Fruit fly (Drosophila melanogaster): ENCODE results near the gene CG1231.
A peak's percentile ranks its signal among the peaks of the same experiment; 100 is the strongest.

CG1231 gene

dm6 chr3L:331842-332802 is 24.1 kb upstream of the CG1231 start, which contains the start of gene mthl9:
Gene mthl9 (minus strand): TSS chr3L:332309.
- TF ChIP-seq usp (GFP tag; optimal IDR thresholded peaks at IDR 0.05) (no peak), pan (optimal IDR thresholded peaks at IDR 0.05) (no peak), psq (optimal IDR thresholded peaks at IDR 0.05) (no peak), Dll (optimal IDR thresholded peaks at IDR 0.05) (no peak), CG8478 (optimal IDR thresholded peaks at IDR 0.05) (no peak), EcR (GFP tag; optimal IDR thresholded peaks at IDR 0.05) (no peak)

DNA sequence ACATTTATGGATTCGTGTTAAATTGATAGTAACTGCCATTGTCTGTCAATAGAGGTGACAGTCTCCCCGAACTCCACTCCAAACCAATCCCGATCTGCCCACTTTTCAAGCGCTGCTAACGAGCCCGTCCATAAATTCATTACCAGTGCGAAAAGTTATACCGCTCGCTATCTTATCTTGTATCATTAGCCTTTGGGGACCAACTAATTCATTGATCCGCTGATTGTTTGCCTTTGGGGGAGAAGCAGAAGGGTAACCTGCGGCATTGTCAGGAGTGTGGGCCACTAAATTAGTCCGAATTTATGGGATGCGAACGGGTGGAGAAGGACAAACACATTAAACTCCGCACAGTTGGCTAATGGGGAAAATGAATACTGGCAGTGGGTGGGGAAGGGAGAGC is 19.1 kb upstream of the CG1231 start:
- TF ChIP-seq pan (optimal IDR thresholded peaks at IDR 0.05) (no peak), CG8478 (optimal IDR thresholded peaks at IDR 0.05) (no peak), usp (GFP tag; optimal IDR thresholded peaks at IDR 0.05) (no peak), psq (optimal IDR thresholded peaks at IDR 0.05) (no peak), Dll (optimal IDR thresholded peaks at IDR 0.05) (no peak), EcR (GFP tag; optimal IDR thresholded peaks at IDR 0.05) (no peak)

DNA sequence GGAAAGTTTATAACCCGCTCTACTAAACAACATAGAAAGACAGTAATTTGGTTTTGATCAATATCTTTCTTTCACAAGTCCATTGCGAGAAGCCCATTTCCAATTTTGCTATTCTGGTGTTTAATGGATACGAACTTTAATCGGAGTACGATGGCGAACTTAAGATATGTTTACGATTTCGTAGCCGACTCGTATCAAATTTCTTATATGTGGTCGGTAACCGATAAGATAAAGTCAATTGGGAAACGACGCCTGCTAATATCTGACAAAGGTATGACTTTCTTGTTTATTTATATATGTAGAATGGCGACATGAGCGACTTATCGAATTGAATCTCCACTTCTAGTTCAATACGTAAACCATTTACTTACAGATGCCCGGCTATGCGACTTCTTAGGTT is 18.1 kb upstream of the CG1231 start:
- TF ChIP-seq pan (optimal IDR thresholded peaks at IDR 0.05) (no peak), usp (GFP tag; optimal IDR thresholded peaks at IDR 0.05) (no peak), Dll (optimal IDR thresholded peaks at IDR 0.05) (no peak), CG8478 (optimal IDR thresholded peaks at IDR 0.05) (no peak), psq (optimal IDR thresholded peaks at IDR 0.05) (no peak), EcR (GFP tag; optimal IDR thresholded peaks at IDR 0.05) (no peak)

dm6 chr3L:339072-339471 is 17.1 kb upstream of the CG1231 start:
- TF ChIP-seq CG8478 (optimal IDR thresholded peaks at IDR 0.05) (no peak), Dll (optimal IDR thresholded peaks at IDR 0.05) (no peak), pan (optimal IDR thresholded peaks at IDR 0.05) (no peak), psq (optimal IDR thresholded peaks at IDR 0.05) (no peak), EcR (GFP tag; optimal IDR thresholded peaks at IDR 0.05) (no peak), usp (GFP tag; optimal IDR thresholded peaks at IDR 0.05) (no peak)

DNA sequence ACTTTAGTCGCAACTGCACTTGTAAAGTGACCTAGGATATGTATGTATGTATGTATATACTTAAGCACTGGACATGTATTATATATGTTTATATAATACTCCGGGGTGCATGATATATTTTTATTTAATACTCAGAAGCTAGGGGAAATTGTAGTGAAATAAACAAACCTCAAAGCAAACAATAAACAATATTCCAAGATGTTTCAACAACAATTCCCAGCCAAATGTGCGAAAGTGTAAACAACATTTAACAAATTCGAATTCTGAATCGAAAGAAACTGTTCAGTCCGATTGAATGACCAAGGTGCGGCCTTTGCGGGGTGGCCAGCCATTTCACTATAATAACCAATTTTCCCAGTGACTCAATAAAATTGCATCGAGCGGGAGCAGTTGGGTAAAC is 16.1 kb upstream of the CG1231 start:
- TF ChIP-seq CG8478 (optimal IDR thresholded peaks at IDR 0.05), result no peak
- TF ChIP-seq Dll (optimal IDR thresholded peaks at IDR 0.05), result no peak
- no peak for TF ChIP-seq psq (optimal IDR thresholded peaks at IDR 0.05)
- no peak for TF ChIP-seq pan (optimal IDR thresholded peaks at IDR 0.05)
- no peak for TF ChIP-seq EcR (GFP tag; optimal IDR thresholded peaks at IDR 0.05)

- TF ChIP-seq pan (optimal IDR thresholded peaks at IDR 0.05) (no peak), Dll (optimal IDR thresholded peaks at IDR 0.05) (no peak), CG8478 (optimal IDR thresholded peaks at IDR 0.05) (no peak), EcR (GFP tag; optimal IDR thresholded peaks at IDR 0.05) (no peak), usp (GFP tag; optimal IDR thresholded peaks at IDR 0.05) (no peak), psq (optimal IDR thresholded peaks at IDR 0.05) (no peak)
Measured at dm6 chr3L:340569-340968, 15.7 kb upstream of the CG1231 start.

DNA sequence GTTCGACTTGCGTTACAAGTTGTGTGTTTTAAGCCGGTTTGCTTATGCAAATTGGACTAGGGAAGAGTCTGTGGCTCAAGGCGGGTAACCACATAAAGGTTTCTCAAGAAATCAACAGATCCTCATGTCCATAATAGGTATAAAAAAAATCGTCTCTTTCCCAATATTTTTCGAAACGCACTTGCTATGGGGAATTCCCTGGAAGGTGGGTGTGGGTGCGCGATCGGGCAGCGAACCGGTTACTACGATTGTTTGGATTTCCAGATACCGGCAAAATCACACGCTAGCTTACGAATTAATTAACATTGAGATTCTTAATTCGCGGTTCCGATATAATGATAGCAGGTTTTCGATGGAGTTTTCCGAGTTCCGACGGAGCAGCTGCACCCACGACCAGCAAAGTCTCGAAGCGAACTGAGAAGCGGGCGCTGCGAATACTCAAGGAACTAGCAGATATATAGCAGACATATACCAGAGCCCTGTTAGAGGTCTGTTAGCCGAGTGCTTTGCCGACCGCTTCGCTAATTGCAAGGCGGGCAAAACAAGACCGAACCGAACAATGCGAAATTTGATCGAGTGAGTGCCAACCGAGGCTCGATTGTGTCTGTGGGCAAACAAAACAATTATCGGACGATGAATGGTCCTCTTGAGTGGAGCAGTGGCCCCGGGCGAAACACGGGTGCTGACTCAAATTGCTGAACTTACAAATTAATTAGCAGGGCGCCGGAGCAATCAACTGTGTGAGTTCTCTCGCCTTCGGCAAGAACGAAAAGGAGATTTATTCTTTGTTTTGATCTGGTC is 15.0 kb upstream of the CG1231 start:
- peak in 1 of 2 experiments; percentile 14 for TF ChIP-seq EcR (GFP tag; optimal IDR thresholded peaks at IDR 0.05)
- TF ChIP-seq pan (optimal IDR thresholded peaks at IDR 0.05), result no peak

DNA sequence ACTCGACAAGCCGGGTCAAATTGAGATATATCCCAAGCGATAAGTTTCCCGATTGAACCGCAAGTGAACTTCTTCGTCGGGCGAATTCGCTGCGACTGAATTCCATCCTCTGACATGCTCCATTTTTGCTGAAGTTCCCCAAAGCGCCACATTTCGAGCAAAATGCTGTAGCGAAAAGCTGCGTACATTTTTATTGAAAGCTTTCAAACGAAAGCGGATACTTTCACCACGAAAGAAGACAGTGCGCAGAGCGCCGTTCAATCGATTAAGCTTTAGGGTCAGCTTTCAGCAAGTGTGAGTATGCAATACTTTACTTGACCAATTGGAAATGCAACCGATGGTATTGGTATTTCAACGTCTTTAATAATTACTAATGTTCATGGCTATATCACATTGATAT is 13.4 kb upstream of the CG1231 start, which contains the start of gene mthl10:
Gene mthl10 (minus strand): TSS at position 77 of the 400 bp plus-strand sequence.
- TF ChIP-seq pan (optimal IDR thresholded peaks at IDR 0.05) (no peak), CG8478 (optimal IDR thresholded peaks at IDR 0.05) (peak; percentile 12)

dm6 chr3L:343316-343715 is 12.9 kb upstream of the CG1231 start:
- TF ChIP-seq EcR (GFP tag; optimal IDR thresholded peaks at IDR 0.05) (no peak), Dll (optimal IDR thresholded peaks at IDR 0.05) (no peak), psq (optimal IDR thresholded peaks at IDR 0.05) (no peak)

DNA sequence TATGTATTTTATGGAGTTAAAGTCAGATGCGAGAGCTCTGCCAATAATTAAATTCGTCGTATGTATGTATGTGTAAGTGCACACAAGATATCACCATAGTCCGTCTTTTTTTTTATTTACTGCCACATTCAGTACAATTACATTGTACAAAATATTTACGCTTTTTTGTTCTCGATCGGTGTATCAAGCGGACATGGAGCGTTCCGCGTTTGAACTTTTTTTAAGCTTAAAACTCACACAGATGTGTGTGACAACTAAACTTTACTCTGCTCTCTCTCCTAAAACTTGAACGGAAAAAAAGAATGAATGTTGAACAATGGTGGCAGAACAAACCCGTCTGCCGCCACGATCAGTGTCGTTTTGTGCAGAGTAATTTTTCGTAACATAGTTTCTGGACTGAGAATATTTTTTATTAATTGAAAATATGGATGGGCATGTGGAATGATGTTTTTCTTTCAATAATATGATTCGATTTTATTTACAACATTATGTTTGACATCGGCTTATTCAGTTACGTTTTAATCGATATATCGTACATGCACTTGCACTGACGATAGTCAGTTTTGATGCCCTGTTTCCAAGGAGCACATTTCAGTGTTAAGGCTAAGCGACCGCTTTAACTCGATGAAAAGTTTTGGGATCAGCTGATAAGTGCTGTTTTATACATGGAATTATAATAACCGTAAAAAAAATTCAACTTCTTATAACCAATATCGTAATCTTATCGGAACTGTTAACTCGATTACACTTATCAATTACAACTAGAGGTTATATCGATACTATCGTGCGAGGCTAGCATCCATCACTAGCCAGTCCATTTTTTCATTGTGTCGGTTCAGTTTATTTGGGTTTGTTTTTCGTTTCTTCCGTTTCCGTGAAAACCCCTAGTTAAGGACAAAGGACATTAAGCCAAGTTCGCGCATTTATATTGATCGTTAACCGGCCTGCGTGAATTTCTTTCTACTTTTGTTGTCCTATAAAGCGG is 9.3 kb upstream of the CG1231 start, which contains the start of gene mth:
Gene mth (minus strand): TSS at position 302 of the 985 bp plus-strand sequence.
- TF ChIP-seq usp (GFP tag; optimal IDR thresholded peaks at IDR 0.05) (no peak), pan (optimal IDR thresholded peaks at IDR 0.05) (no peak), CG8478 (optimal IDR thresholded peaks at IDR 0.05) (no peak), EcR (GFP tag; optimal IDR thresholded peaks at IDR 0.05) (no peak), Dll (optimal IDR thresholded peaks at IDR 0.05) (no peak), psq (optimal IDR thresholded peaks at IDR 0.05) (no peak)

DNA sequence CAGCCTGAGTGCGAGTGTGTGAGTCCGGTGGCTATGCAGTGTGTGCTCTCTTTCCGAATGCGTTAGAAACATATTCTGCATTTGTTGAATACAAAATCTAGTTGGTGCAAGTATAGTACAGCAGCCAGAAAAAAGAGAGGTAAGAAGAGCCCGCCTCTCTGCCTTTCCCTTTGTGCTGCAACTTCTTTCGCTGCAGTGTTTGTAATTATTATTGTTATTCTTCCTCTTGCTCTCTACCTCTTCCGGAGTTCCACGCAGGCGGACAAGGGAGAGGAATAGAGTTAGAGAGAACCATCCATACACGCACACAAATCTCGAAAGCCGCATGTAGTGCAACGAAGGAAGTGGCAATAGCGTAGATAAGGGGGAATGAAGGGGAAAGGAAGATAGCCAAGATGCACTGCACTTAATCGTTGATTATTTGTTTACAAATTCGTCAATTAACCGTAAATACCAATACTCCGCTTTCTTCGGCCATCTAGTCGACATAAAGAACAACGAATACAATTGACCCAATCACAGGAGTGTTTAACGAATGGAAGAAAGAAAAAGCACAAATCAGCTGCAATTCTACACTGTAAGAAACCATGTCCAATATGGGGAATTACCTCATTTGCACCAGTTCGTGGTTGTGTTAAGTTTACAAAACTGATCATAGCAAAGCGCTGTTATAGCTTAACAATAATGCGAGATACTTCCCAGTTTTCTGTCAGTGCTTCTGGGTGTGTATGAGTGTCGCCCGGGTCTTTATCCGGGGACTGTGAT is 8.4 kb upstream of the CG1231 start:
- TF ChIP-seq EcR (GFP tag; optimal IDR thresholded peaks at IDR 0.05), result no peak
- TF ChIP-seq usp (GFP tag; optimal IDR thresholded peaks at IDR 0.05), result no peak
- no peak for TF ChIP-seq psq (optimal IDR thresholded peaks at IDR 0.05)
- TF ChIP-seq CG8478 (optimal IDR thresholded peaks at IDR 0.05), result no peak
- no peak for TF ChIP-seq Dll (optimal IDR thresholded peaks at IDR 0.05)
- TF ChIP-seq pan (optimal IDR thresholded peaks at IDR 0.05), result no peak
